Fruit fly (Drosophila melanogaster): ENCODE data around the gene m.

Gene m

dm6 chrX:11784997-11785396 is 30.9 kb downstream of the m start:
- TF ChIP-seq psq (optimal IDR thresholded peaks at IDR 0.05) = no peak
- no peak for TF ChIP-seq Dll (optimal IDR thresholded peaks at IDR 0.05)
- TF ChIP-seq usp (GFP tag; optimal IDR thresholded peaks at IDR 0.05) = no peak
- no peak for TF ChIP-seq EcR (GFP tag; optimal IDR thresholded peaks at IDR 0.05)

- TF ChIP-seq psq (optimal IDR thresholded peaks at IDR 0.05) = no peak
- no peak for TF ChIP-seq EcR (GFP tag; optimal IDR thresholded peaks at IDR 0.05)
- TF ChIP-seq usp (GFP tag; optimal IDR thresholded peaks at IDR 0.05) = no peak
- TF ChIP-seq Dll (optimal IDR thresholded peaks at IDR 0.05) = no peak
- TF ChIP-seq pan (optimal IDR thresholded peaks at IDR 0.05) = no peak
- TF ChIP-seq CG8478 (optimal IDR thresholded peaks at IDR 0.05) = no peak
Observed at dm6 chrX:11787081-11787480, 33.0 kb downstream of the m start, which contains the start of gene Karl. Gene Karl, plus strand, starts transcription at chrX:11787381.

- TF ChIP-seq EcR (GFP tag; optimal IDR thresholded peaks at IDR 0.05) = no peak
- TF ChIP-seq Dll (optimal IDR thresholded peaks at IDR 0.05) = no peak
Observed at dm6 chrX:11788187-11788870, 34.3 kb downstream of the m start.

- TF ChIP-seq pan (optimal IDR thresholded peaks at IDR 0.05) (no peak), EcR (GFP tag; optimal IDR thresholded peaks at IDR 0.05) (no peak), Dll (optimal IDR thresholded peaks at IDR 0.05) (no peak)
Observed at dm6 chrX:11792415-11793328, 38.6 kb downstream of the m start, which contains the start of gene CkIIbeta. Gene CkIIbeta, plus strand, starts transcription at chrX:11792533.

- TF ChIP-seq CG8478 (optimal IDR thresholded peaks at IDR 0.05) = no peak
- TF ChIP-seq pan (optimal IDR thresholded peaks at IDR 0.05) = no peak
- no peak for TF ChIP-seq Dll (optimal IDR thresholded peaks at IDR 0.05)
- TF ChIP-seq EcR (GFP tag; optimal IDR thresholded peaks at IDR 0.05) = no peak
- TF ChIP-seq psq (optimal IDR thresholded peaks at IDR 0.05) = no peak
- TF ChIP-seq usp (GFP tag; optimal IDR thresholded peaks at IDR 0.05) = no peak
Observed at dm6 chrX:11793434-11793833, 39.4 kb downstream of the m start.

dm6 chrX:11796925-11797324 is 42.9 kb downstream of the m start:
- TF ChIP-seq psq (optimal IDR thresholded peaks at IDR 0.05) = no peak
- no peak for TF ChIP-seq Dll (optimal IDR thresholded peaks at IDR 0.05)
- no peak for TF ChIP-seq usp (GFP tag; optimal IDR thresholded peaks at IDR 0.05)
- TF ChIP-seq EcR (GFP tag; optimal IDR thresholded peaks at IDR 0.05) = no peak
- TF ChIP-seq CG8478 (optimal IDR thresholded peaks at IDR 0.05) = no peak
- no peak for TF ChIP-seq pan (optimal IDR thresholded peaks at IDR 0.05)

dm6 chrX:11798522-11798921 is 44.4 kb downstream of the m start:
- no peak for TF ChIP-seq usp (GFP tag; optimal IDR thresholded peaks at IDR 0.05)
- no peak for TF ChIP-seq psq (optimal IDR thresholded peaks at IDR 0.05)
- no peak for TF ChIP-seq Dll (optimal IDR thresholded peaks at IDR 0.05)
- TF ChIP-seq pan (optimal IDR thresholded peaks at IDR 0.05) = no peak
- no peak for TF ChIP-seq EcR (GFP tag; optimal IDR thresholded peaks at IDR 0.05)
- TF ChIP-seq CG8478 (optimal IDR thresholded peaks at IDR 0.05) = no peak

- TF ChIP-seq CG8478 (optimal IDR thresholded peaks at IDR 0.05) = no peak
- TF ChIP-seq EcR (GFP tag; optimal IDR thresholded peaks at IDR 0.05) = no peak
- TF ChIP-seq pan (optimal IDR thresholded peaks at IDR 0.05) = no peak
- TF ChIP-seq usp (GFP tag; optimal IDR thresholded peaks at IDR 0.05) = no peak
- no peak for TF ChIP-seq Dll (optimal IDR thresholded peaks at IDR 0.05)
- no peak for TF ChIP-seq psq (optimal IDR thresholded peaks at IDR 0.05)
Observed at dm6 chrX:11799931-11800330, 45.9 kb downstream of the m start.

dm6 chrX:11805066-11805766 is 51.1 kb downstream of the m start:
- TF ChIP-seq CG8478 (optimal IDR thresholded peaks at IDR 0.05) = no peak

dm6 chrX:11806196-11806595 is 52.1 kb downstream of the m start:
- TF ChIP-seq usp (GFP tag; optimal IDR thresholded peaks at IDR 0.05) (no peak), EcR (GFP tag; optimal IDR thresholded peaks at IDR 0.05) (no peak), psq (optimal IDR thresholded peaks at IDR 0.05) (no peak), pan (optimal IDR thresholded peaks at IDR 0.05) (no peak), Dll (optimal IDR thresholded peaks at IDR 0.05) (no peak), CG8478 (optimal IDR thresholded peaks at IDR 0.05) (no peak)

- TF ChIP-seq pan (optimal IDR thresholded peaks at IDR 0.05) = no peak
- TF ChIP-seq CG8478 (optimal IDR thresholded peaks at IDR 0.05) = no peak
- TF ChIP-seq Dll (optimal IDR thresholded peaks at IDR 0.05) = no peak
Observed at dm6 chrX:11806867-11807747, 53.0 kb downstream of the m start, which contains the start of gene Hsc70-3. Gene Hsc70-3, minus strand, starts transcription at chrX:11807117.
